Worm (Caenorhabditis elegans): ENCODE measurements around the gene nhr-175.

The nhr-175 gene

DNA sequence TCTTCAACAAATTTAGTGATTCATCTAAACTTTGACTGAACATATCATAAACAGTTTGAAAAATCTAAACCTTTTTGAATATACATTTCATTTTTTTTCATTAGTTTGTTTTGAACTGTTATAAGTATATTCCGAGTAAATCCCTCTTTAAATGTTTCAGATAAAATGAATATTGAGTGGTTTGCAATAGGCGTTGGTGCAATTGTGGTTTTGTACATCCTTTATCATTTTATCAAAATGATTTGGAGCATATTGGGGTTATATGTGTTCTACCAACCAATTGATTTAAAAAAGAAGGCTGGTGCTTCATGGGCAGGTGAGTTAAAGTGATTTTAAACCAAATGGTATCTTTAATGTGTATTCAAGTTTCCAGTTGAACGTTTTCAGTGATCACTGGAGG is 38.0 kb downstream of the nhr-175 start, which contains the start of gene stdh-3:
Gene stdh-3, plus strand, starts transcription at position 166 of the 400 bp plus-strand sequence.
- TF ChIP-seq pha-4 (tag; optimal IDR thresholded peaks at IDR 0.05) (no peak), mab-5 (tag; optimal IDR thresholded peaks at IDR 0.05) (no peak), ceh-39 (tag; optimal IDR thresholded peaks at IDR 0.05) (no peak), elt-1 (tag; optimal IDR thresholded peaks at IDR 0.05; ENCODE audit: borderline replicate concordance, insufficient read depth) (no peak), ceh-43 (GFP tag; optimal IDR thresholded peaks at IDR 0.05) (no peak), nhr-237 (tag; optimal IDR thresholded peaks at IDR 0.05) (no peak), sem-2 (GFP tag; optimal IDR thresholded peaks at IDR 0.05) (no peak), sptf-1 (tag; optimal IDR thresholded peaks at IDR 0.05) (no peak), lin-32 (GFP tag; optimal IDR thresholded peaks at IDR 0.05) (no peak), nhr-76 (tag; optimal IDR thresholded peaks at IDR 0.05) (no peak), lin-13 (tag; optimal IDR thresholded peaks at IDR 0.05) (no peak), lsy-2 (tag; optimal IDR thresholded peaks at IDR 0.05) (no peak), ceh-83 (GFP tag; optimal IDR thresholded peaks at IDR 0.05) (no peak), ztf-11 (tag; optimal IDR thresholded peaks at IDR 0.05) (no peak), nhr-28 (tag; optimal IDR thresholded peaks at IDR 0.05) (no peak), blmp-1 (tag; optimal IDR thresholded peaks at IDR 0.05) (no peak), zip-8 (tag; optimal IDR thresholded peaks at IDR 0.05) (no peak), flh-1 (GFP tag; optimal IDR thresholded peaks at IDR 0.05) (no peak)

ce11 chrV:13906166-13906565 is 39.7 kb downstream of the nhr-175 start, which contains the start of gene stdh-1:
Gene stdh-1, plus strand, starts transcription at chrV:13906492.
- TF ChIP-seq ceh-43 (GFP tag; optimal IDR thresholded peaks at IDR 0.05) = no peak
- no peak for TF ChIP-seq snpc-4 (tag; optimal IDR thresholded peaks at IDR 0.05)
- no peak for TF ChIP-seq ceh-39 (tag; optimal IDR thresholded peaks at IDR 0.05)
- peak; percentile 79 for TF ChIP-seq ces-1 (GFP tag; optimal IDR thresholded peaks at IDR 0.05)

ce11 chrV:13907557-13908104 is 41.1 kb downstream of the nhr-175 start:
- TF ChIP-seq ceh-39 (tag; optimal IDR thresholded peaks at IDR 0.05) (no peak), nhr-76 (tag; optimal IDR thresholded peaks at IDR 0.05) (no peak), hlh-1 (tag; optimal IDR thresholded peaks at IDR 0.05) (no peak), pha-4 (tag; optimal IDR thresholded peaks at IDR 0.05) (no peak), bed-3 (GFP tag; optimal IDR thresholded peaks at IDR 0.05) (no peak), lin-13 (tag; optimal IDR thresholded peaks at IDR 0.05) (no peak), nhr-28 (tag; optimal IDR thresholded peaks at IDR 0.05) (no peak), sptf-1 (tag; optimal IDR thresholded peaks at IDR 0.05) (no peak)

DNA sequence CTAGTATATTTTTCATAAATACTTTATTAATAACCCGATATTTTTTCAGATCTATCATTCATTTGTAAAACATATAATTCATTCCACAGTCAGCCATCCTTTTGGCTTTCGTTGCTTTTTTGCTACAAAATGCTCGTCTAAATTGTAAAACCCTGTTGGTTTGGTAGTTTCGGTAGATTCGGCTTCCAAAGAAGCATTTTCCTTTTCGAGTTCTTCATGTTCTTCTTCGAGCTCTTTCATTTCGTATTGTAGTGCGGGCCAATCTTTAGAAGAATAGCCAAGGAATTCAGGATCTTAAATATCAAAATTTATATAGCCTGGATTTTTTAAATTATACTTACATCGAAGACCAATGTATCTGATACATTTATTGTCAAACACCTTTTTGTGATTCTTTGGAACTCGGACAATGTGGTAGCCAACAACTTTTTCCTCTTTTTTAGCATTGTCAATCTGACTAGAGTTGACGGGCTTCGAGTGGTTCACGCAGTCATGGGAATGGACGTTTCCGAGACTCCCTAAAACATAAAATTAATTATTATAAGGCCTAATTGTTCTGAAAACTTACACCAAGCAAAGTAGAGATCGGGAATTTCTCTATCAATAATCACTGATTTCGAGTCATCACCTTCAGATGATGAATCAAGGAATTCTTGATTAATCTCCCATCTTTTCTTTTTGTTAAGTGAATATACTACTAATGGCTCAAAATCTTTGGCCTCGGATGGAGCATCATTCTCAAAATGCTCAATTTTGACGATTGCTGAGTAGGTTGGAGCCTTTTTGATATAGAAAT is 41.8 kb downstream of the nhr-175 start:
- TF ChIP-seq pha-4 (tag; optimal IDR thresholded peaks at IDR 0.05) (no peak), nhr-12 (tag; optimal IDR thresholded peaks at IDR 0.05) (no peak), drap-1 (GFP tag; optimal IDR thresholded peaks at IDR 0.05) (no peak), lin-32 (GFP tag; optimal IDR thresholded peaks at IDR 0.05) (no peak), ceh-43 (GFP tag; optimal IDR thresholded peaks at IDR 0.05) (no peak), sptf-1 (tag; optimal IDR thresholded peaks at IDR 0.05) (no peak), mls-2 (tag; optimal IDR thresholded peaks at IDR 0.05) (no peak)

DNA sequence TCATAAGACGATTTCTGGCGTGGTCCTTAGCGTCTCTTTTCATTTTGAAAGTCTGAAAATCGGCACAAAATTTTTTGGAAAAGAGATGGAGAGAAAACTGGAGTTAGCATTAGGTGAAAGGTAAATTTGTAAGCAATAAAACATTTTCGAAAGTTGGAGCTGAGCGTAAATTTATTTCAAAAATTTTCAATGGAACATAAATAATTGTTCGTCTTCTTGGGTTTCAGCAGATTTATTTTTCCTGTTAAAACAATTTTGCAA is 42.4 kb downstream of the nhr-175 start, which contains the start of gene C06B3.6:
Gene C06B3.6, minus strand, starts transcription at position 52 of the 261 bp plus-strand sequence.
- TF ChIP-seq cnd-1 (tag; optimal IDR thresholded peaks at IDR 0.05) (no peak), sptf-1 (tag; optimal IDR thresholded peaks at IDR 0.05) (no peak), nhr-12 (tag; optimal IDR thresholded peaks at IDR 0.05) (no peak), nhr-237 (tag; optimal IDR thresholded peaks at IDR 0.05) (no peak), ceh-39 (tag; optimal IDR thresholded peaks at IDR 0.05) (no peak), ztf-11 (tag; optimal IDR thresholded peaks at IDR 0.05) (no peak), nhr-76 (tag; optimal IDR thresholded peaks at IDR 0.05) (no peak), unc-62 (GFP tag; optimal IDR thresholded peaks at IDR 0.05) (no peak), bed-3 (GFP tag; optimal IDR thresholded peaks at IDR 0.05) (no peak), snpc-4 (tag; optimal IDR thresholded peaks at IDR 0.05) (no peak), mab-5 (tag; optimal IDR thresholded peaks at IDR 0.05) (no peak), ham-2 (GFP tag; optimal IDR thresholded peaks at IDR 0.05) (no peak), pha-4 (tag; optimal IDR thresholded peaks at IDR 0.05) (no peak), ces-1 (GFP tag; optimal IDR thresholded peaks at IDR 0.05) (no peak), M03D4.4 (tag; optimal IDR thresholded peaks at IDR 0.05) (no peak), lsy-2 (tag; optimal IDR thresholded peaks at IDR 0.05) (no peak), unc-39 (tag; optimal IDR thresholded peaks at IDR 0.05) (no peak), unc-120 (tag; optimal IDR thresholded peaks at IDR 0.05; ENCODE audit: poor library complexity, severe bottlenecking) (no peak), ceh-43 (GFP tag; optimal IDR thresholded peaks at IDR 0.05) (no peak), ceh-83 (GFP tag; optimal IDR thresholded peaks at IDR 0.05) (no peak)

All from whole organism, mixed stage, embryonic.